Worm (Caenorhabditis elegans) whole organism, L2 larva: Measurements from ENCODE around the gene F27B3.6.

ENCODE experiments used
- C34F6.9 ChIP-seq: fragments of 150-350 bp; optimal IDR thresholded peaks from 2 replicates; lab custom pipeline; 2014; ENCODE audit warnings: missing biosample characterization, missing genetic modification characterization
- F13H6.1 ChIP-seq: sonication (generic microtip); optimal IDR thresholded peaks from 2 replicates; lab custom pipeline; 2016; ENCODE audit warnings: missing genetic modification characterization, missing compliant biosample characterization
- R02D3.7 ChIP-seq: fragments of 150-350 bp; optimal IDR thresholded peaks from 2 replicates; lab custom pipeline; 2014; ENCODE audit warnings: missing biosample characterization, missing genetic modification characterization
- Y55F3AM.14 ChIP-seq: fragments of 200-800 bp; sonication (Bioruptor generic); optimal IDR thresholded peaks from 2 replicates; lab custom pipeline; 2018; ENCODE audit warnings: mild to moderate bottlenecking, missing genetic modification characterization, missing compliant biosample characterization
- ZK546.5 ChIP-seq: sonication (generic microtip); optimal IDR thresholded peaks from 2 replicates; lab custom pipeline; 2017; ENCODE audit warnings: missing biosample characterization, missing genetic modification characterization
- alr-1 ChIP-seq: fragments of 150-350 bp; optimal IDR thresholded peaks from 2 replicates; lab custom pipeline; 2014; ENCODE audit warnings: missing biosample characterization, missing genetic modification characterization
- aly-2 ChIP-seq: fragments of 150-350 bp; optimal IDR thresholded peaks from 2 replicates; lab custom pipeline; 2014; ENCODE audit warnings: missing biosample characterization, missing genetic modification characterization
- ama-1 ChIP-seq: fragments of 150-350 bp; optimal IDR thresholded peaks from 2 replicates; lab custom pipeline; 2018; ENCODE audit warnings: inconsistent platforms
- blmp-1 ChIP-seq: sonication (generic microtip); optimal IDR thresholded peaks from 2 replicates; lab custom pipeline; 2017; ENCODE audit warnings: missing genetic modification characterization, mild to moderate bottlenecking, missing compliant biosample characterization, antibody characterized with exemption, moderate library complexity; ENCODE audit not compliant: insufficient read depth
- ceh-16 ChIP-seq: fragments of 150-350 bp; optimal IDR thresholded peaks from 2 replicates; lab custom pipeline; 2014; ENCODE audit warnings: missing biosample characterization, missing genetic modification characterization
- ceh-82 ChIP-seq: fragments of 150-350 bp; optimal IDR thresholded peaks from 2 replicates; lab custom pipeline; 2014; ENCODE audit warnings: missing biosample characterization, missing genetic modification characterization
- crh-2 ChIP-seq: sonication (generic microtip); optimal IDR thresholded peaks from 2 replicates; lab custom pipeline; 2017; ENCODE audit warnings: missing biosample characterization, missing genetic modification characterization
- dmd-4 ChIP-seq: sonication (generic microtip); optimal IDR thresholded peaks from 2 replicates; lab custom pipeline; 2017; ENCODE audit warnings: missing biosample characterization, missing genetic modification characterization
- egl-27 ChIP-seq: sonication (generic microtip); optimal IDR thresholded peaks from 3 replicates; lab custom pipeline; 2017; ENCODE audit warnings: missing biosample characterization, missing genetic modification reagents, missing genetic modification characterization
- elt-1 ChIP-seq: fragments of 150-350 bp; optimal IDR thresholded peaks from 2 replicates; lab custom pipeline; 2014; ENCODE audit warnings: missing biosample characterization, missing genetic modification characterization
- elt-3 ChIP-seq: sonication (generic microtip); optimal IDR thresholded peaks from 2 replicates; lab custom pipeline; 2017; ENCODE audit warnings: missing biosample characterization, missing genetic modification characterization
- fos-1 ChIP-seq: fragments of 150-350 bp; optimal IDR thresholded peaks from 2 replicates; lab custom pipeline; 2014; ENCODE audit warnings: missing biosample characterization, missing genetic modification characterization
- gmeb-1 ChIP-seq: fragments of 150-350 bp; optimal IDR thresholded peaks from 2 replicates; lab custom pipeline; 2014; ENCODE audit warnings: missing biosample characterization, missing genetic modification characterization
- lin-11 ChIP-seq: fragments of 150-350 bp; sonication (generic microtip); optimal IDR thresholded peaks from 2 replicates; lab custom pipeline; 2014; ENCODE audit warnings: missing biosample characterization, missing genetic modification characterization, inconsistent platforms, mixed read lengths
- lin-13 ChIP-seq: fragments of 150-350 bp; optimal IDR thresholded peaks from 2 replicates; lab custom pipeline; 2014; ENCODE audit warnings: missing biosample characterization, missing genetic modification reagents, missing genetic modification characterization
- lin-39 ChIP-seq: fragments of 150-350 bp; optimal IDR thresholded peaks from 2 replicates; lab custom pipeline; 2014; ENCODE audit warnings: missing biosample characterization, missing genetic modification reagents, missing genetic modification characterization
- lsy-2 ChIP-seq, 2 experiments: fragments of 150-350 bp in 1 of 2; sonication (generic microtip) in 1 of 2; optimal IDR thresholded peaks; 2 replicates each; lab custom pipeline; 2014 to 2017; ENCODE audit warnings: missing biosample characterization in 2 of 2, missing genetic modification characterization in 2 of 2
- mab-5 ChIP-seq: fragments of 150-350 bp; optimal IDR thresholded peaks from 2 replicates; lab custom pipeline; 2014; ENCODE audit warnings: missing biosample characterization, missing genetic modification characterization
- mbf-1 ChIP-seq: sonication (generic microtip); optimal IDR thresholded peaks from 2 replicates; lab custom pipeline; 2017; ENCODE audit warnings: missing biosample characterization, missing genetic modification characterization
- mdl-1 ChIP-seq, 2 experiments: fragments of 150-350 bp in 1 of 2; sonication (generic microtip) in 1 of 2; optimal IDR thresholded peaks; 2 replicates each; lab custom pipeline; 2017; ENCODE audit warnings: missing biosample characterization in 2 of 2, missing genetic modification characterization in 2 of 2
- nhr-10 ChIP-seq: sonication (generic microtip); optimal IDR thresholded peaks from 2 replicates; lab custom pipeline; 2017; ENCODE audit warnings: missing biosample characterization, missing genetic modification characterization
- nhr-11 ChIP-seq: fragments of 150-350 bp; optimal IDR thresholded peaks from 2 replicates; lab custom pipeline; 2014; ENCODE audit warnings: missing biosample characterization, missing genetic modification characterization
- nhr-12 ChIP-seq: fragments of 150-350 bp; optimal IDR thresholded peaks from 2 replicates; lab custom pipeline; 2014; ENCODE audit warnings: missing biosample characterization, missing genetic modification characterization
- nhr-129 ChIP-seq: fragments of 150-350 bp; optimal IDR thresholded peaks from 2 replicates; lab custom pipeline; 2014; ENCODE audit warnings: missing biosample characterization, missing genetic modification characterization
- nhr-21 ChIP-seq: fragments of 150-350 bp; optimal IDR thresholded peaks from 2 replicates; lab custom pipeline; 2014; ENCODE audit warnings: missing biosample characterization, missing genetic modification characterization
- nhr-237 ChIP-seq: fragments of 150-350 bp; optimal IDR thresholded peaks from 2 replicates; lab custom pipeline; 2014; ENCODE audit warnings: missing biosample characterization, missing genetic modification characterization
- nhr-25 ChIP-seq: fragments of 150-350 bp; sonication (generic microtip); optimal IDR thresholded peaks from 3 replicates; lab custom pipeline; 2014; ENCODE audit warnings: missing biosample characterization, missing genetic modification characterization
- nhr-6 ChIP-seq: fragments of 150-350 bp; optimal IDR thresholded peaks from 2 replicates; lab custom pipeline; 2014; ENCODE audit warnings: missing biosample characterization, missing genetic modification characterization
- nhr-77 ChIP-seq: fragments of 150-350 bp; optimal IDR thresholded peaks from 2 replicates; lab custom pipeline; 2014; ENCODE audit warnings: missing biosample characterization, missing genetic modification characterization
- sem-4 ChIP-seq: fragments of 150-350 bp; optimal IDR thresholded peaks from 2 replicates; lab custom pipeline; 2014; ENCODE audit warnings: missing biosample characterization, missing genetic modification reagents, missing genetic modification characterization
- skn-1 ChIP-seq: sonication (generic microtip); optimal IDR thresholded peaks from 2 replicates; lab custom pipeline; 2017; ENCODE audit warnings: missing biosample characterization, missing genetic modification characterization
- sma-3 ChIP-seq: sonication (generic microtip); optimal IDR thresholded peaks from 2 replicates; lab custom pipeline; 2016; ENCODE audit warnings: missing genetic modification reagents, missing genetic modification characterization, missing compliant biosample characterization
- sma-9 ChIP-seq, 2 experiments: fragments of 150-350 bp in 1 of 2; sonication (generic microtip) in 1 of 2; optimal IDR thresholded peaks; 2 replicates each; lab custom pipeline; 2014 to 2016; ENCODE audit warnings: missing genetic modification characterization in 2 of 2, mild to moderate bottlenecking in 1 of 2, missing biosample characterization in 1 of 2, missing compliant biosample characterization in 1 of 2, missing genetic modification reagents in 1 of 2, moderate library complexity in 1 of 2
- snpc-4 ChIP-seq: fragments of 150-350 bp; optimal IDR thresholded peaks from 2 replicates; lab custom pipeline; 2014; ENCODE audit warnings: missing biosample characterization, missing genetic modification characterization
- unc-39 ChIP-seq: fragments of 150-350 bp; optimal IDR thresholded peaks from 2 replicates; lab custom pipeline; 2014; ENCODE audit warnings: missing biosample characterization, missing genetic modification characterization
- unc-55 ChIP-seq: fragments of 150-350 bp; sonication (generic microtip); optimal IDR thresholded peaks from 3 replicates; lab custom pipeline; 2014; ENCODE audit warnings: missing biosample characterization, missing genetic modification reagents, missing genetic modification characterization
- unc-62 ChIP-seq: fragments of 150-350 bp; optimal IDR thresholded peaks from 2 replicates; lab custom pipeline; 2014; ENCODE audit warnings: missing biosample characterization, missing genetic modification reagents, missing genetic modification characterization
- zag-1 ChIP-seq: fragments of 150-350 bp; optimal IDR thresholded peaks from 2 replicates; lab custom pipeline; 2014; ENCODE audit warnings: missing biosample characterization, missing genetic modification characterization
- ztf-1 ChIP-seq: fragments of 200-800 bp; sonication (Bioruptor generic); conservative IDR thresholded peaks from 2 replicates; pipeline ENCODE4 v1.3.6; 2022; ENCODE audit warnings: missing genetic modification characterization, missing compliant biosample characterization
- ztf-11 ChIP-seq: sonication (generic microtip); optimal IDR thresholded peaks from 2 replicates; lab custom pipeline; 2017; ENCODE audit warnings: missing biosample characterization, missing genetic modification characterization
- ztf-4 ChIP-seq: fragments of 150-350 bp; optimal IDR thresholded peaks from 2 replicates; lab custom pipeline; 2014; ENCODE audit warnings: missing biosample characterization, missing genetic modification characterization

F27B3.6 gene

ce11 chrIII:6578505-6578904 is at the start of gene F27B3.6:
Gene F27B3.6 (minus strand): TSS chrIII:6578605.
- TF ChIP-seq nhr-237 (tag; lab: Kevin White, UChicago) (no peak), F13H6.1 (tag; lab: Kevin White, UChicago) (no peak), nhr-25 (tag; lab: Kevin White, UChicago) (no peak), snpc-4 (tag; lab: Kevin White, UChicago) (no peak), dmd-4 (tag; lab: Kevin White, UChicago) (no peak), mdl-1 (tag; optimal IDR thresholded peaks at IDR 0.05; lab: Kevin White, UChicago) (no peak), ceh-16 (tag; lab: Kevin White, UChicago) (no peak), Y55F3AM.14 (GFP tag; lab: Kevin White, UChicago) (no peak), nhr-129 (tag; lab: Kevin White, UChicago) (no peak), ceh-82 (tag; lab: Kevin White, UChicago) (no peak), unc-55 (no peak), zag-1 (tag; lab: Kevin White, UChicago) (no peak), nhr-21 (tag; lab: Kevin White, UChicago) (no peak), lin-39 (tag; lab: Kevin White, UChicago) (no peak), egl-27 (tag; lab: Kevin White, UChicago) (no peak), fos-1 (tag; lab: Kevin White, UChicago) (no peak), nhr-11 (tag; lab: Kevin White, UChicago) (no peak), nhr-12 (tag; lab: Kevin White, UChicago) (no peak), elt-3 (tag; lab: Kevin White, UChicago) (no peak), ztf-1 (no peak)

- no peak for TF ChIP-seq snpc-4 (tag; lab: Kevin White, UChicago)
- no peak for TF ChIP-seq nhr-11 (tag; lab: Kevin White, UChicago)
- TF ChIP-seq lin-11 (tag; lab: Kevin White, UChicago), result peak; percentile 27
- TF ChIP-seq sma-3, result peak; percentile 5
- TF ChIP-seq nhr-237 (tag; lab: Kevin White, UChicago), result no peak
- TF ChIP-seq nhr-129 (tag; lab: Kevin White, UChicago), result no peak
- TF ChIP-seq unc-62 (GFP tag; lab: Kevin White, UChicago), result no peak
- TF ChIP-seq lsy-2 (tag; optimal IDR thresholded peaks at IDR 0.05; lab: Kevin White, UChicago), result peak in 1 of 2 experiments; percentile 78
- no peak for TF ChIP-seq alr-1
- TF ChIP-seq mab-5 (tag; lab: Kevin White, UChicago), result no peak
- no peak for TF ChIP-seq unc-39 (tag; lab: Kevin White, UChicago)
- TF ChIP-seq F13H6.1 (tag; lab: Kevin White, UChicago), result no peak
- TF ChIP-seq fos-1 (tag; lab: Kevin White, UChicago), result peak; percentile 13
- peak; percentile 10 for TF ChIP-seq nhr-25 (tag; lab: Kevin White, UChicago)
- TF ChIP-seq dmd-4 (tag; lab: Kevin White, UChicago), result no peak
- TF ChIP-seq ztf-11 (tag; lab: Kevin White, UChicago), result no peak
- peak; percentile 99 for TF ChIP-seq crh-2 (tag; lab: Kevin White, UChicago)
- no peak for TF ChIP-seq elt-1
- TF ChIP-seq lin-13 (GFP tag; lab: Kevin White, UChicago), result peak; percentile 6
- TF ChIP-seq nhr-21 (tag; lab: Kevin White, UChicago), result no peak
- no peak for TF ChIP-seq nhr-10 (tag; lab: Kevin White, UChicago)
- TF ChIP-seq ZK546.5 (tag; lab: Kevin White, UChicago), result no peak
- TF ChIP-seq nhr-77 (tag; lab: Kevin White, UChicago), result no peak
- no peak for TF ChIP-seq gmeb-1 (tag; lab: Kevin White, UChicago)
- no peak for TF ChIP-seq ztf-4 (tag; lab: Kevin White, UChicago)
- TF ChIP-seq ceh-16 (tag; lab: Kevin White, UChicago), result no peak
- no peak for TF ChIP-seq ceh-82 (tag; lab: Kevin White, UChicago)
- TF ChIP-seq ztf-1, result no peak
- TF ChIP-seq unc-55, result peak; percentile 75
- no peak for TF ChIP-seq nhr-12 (tag; lab: Kevin White, UChicago)
- no peak for TF ChIP-seq zag-1 (tag; lab: Kevin White, UChicago)
- TF ChIP-seq nhr-6 (tag; lab: Kevin White, UChicago), result no peak
- no peak for TF ChIP-seq mdl-1 (tag; optimal IDR thresholded peaks at IDR 0.05; lab: Kevin White, UChicago)
- peak; percentile 68 for TF ChIP-seq C34F6.9 (tag; lab: Kevin White, UChicago)
- no peak for TF ChIP-seq aly-2
- TF ChIP-seq ama-1 (lab: Kevin White, UChicago), result no peak
- no peak for TF ChIP-seq blmp-1 (tag; lab: Kevin White, UChicago)
- peak; percentile 9 for TF ChIP-seq sma-9 (GFP tag; optimal IDR thresholded peaks at IDR 0.05; lab: Kevin White, UChicago)
- TF ChIP-seq sma-9 (tag; optimal IDR thresholded peaks at IDR 0.05; lab: Kevin White, UChicago), result no peak
- no peak for TF ChIP-seq egl-27 (tag; lab: Kevin White, UChicago)
- TF ChIP-seq R02D3.7 (tag; lab: Kevin White, UChicago), result no peak
- TF ChIP-seq sem-4 (tag; lab: Kevin White, UChicago), result no peak
- no peak for TF ChIP-seq lin-39 (tag; lab: Kevin White, UChicago)
- no peak for TF ChIP-seq elt-3 (tag; lab: Kevin White, UChicago)
- TF ChIP-seq skn-1 (tag; lab: Kevin White, UChicago), result no peak
- no peak for TF ChIP-seq mbf-1 (tag; lab: Kevin White, UChicago)
- TF ChIP-seq Y55F3AM.14 (GFP tag; lab: Kevin White, UChicago), result no peak
- TF ChIP-seq, all 48 proteins: peak for 10
These were observed 46.9 kb upstream of the F27B3.6 start for ce11 chrIII:6625317-6625716.
